Worm (Caenorhabditis elegans) whole organism, L1 larva: Measurements from ENCODE around the gene F48G7.7.

Experiments
- C16A3.4 ChIP-seq: fragments of 150-350 bp; optimal IDR thresholded peaks from 2 replicates; lab custom pipeline; 2014; ENCODE audit warnings: missing biosample characterization, missing genetic modification characterization
- C34B4.2 ChIP-seq: sonication (generic microtip); optimal IDR thresholded peaks from 2 replicates; lab custom pipeline; 2017; ENCODE audit warnings: mild to moderate bottlenecking, missing genetic modification characterization, missing compliant biosample characterization
- alr-1 ChIP-seq: fragments of 200-800 bp; sonication (Bioruptor generic); optimal IDR thresholded peaks from 2 replicates; lab custom pipeline; 2018; ENCODE audit warnings: borderline replicate concordance, mild to moderate bottlenecking, missing genetic modification characterization, missing compliant biosample characterization
- aly-2 ChIP-seq: fragments of 150-350 bp; optimal IDR thresholded peaks from 2 replicates; lab custom pipeline; 2014; ENCODE audit warnings: missing biosample characterization, missing genetic modification characterization
- ceh-63 ChIP-seq: fragments of 200-800 bp; sonication (Bioruptor generic); optimal IDR thresholded peaks from 2 replicates; lab custom pipeline; 2018; ENCODE audit warnings: mild to moderate bottlenecking, missing genetic modification characterization, missing compliant biosample characterization
- ceh-8 ChIP-seq: fragments of 200-800 bp; sonication (Bioruptor generic); optimal IDR thresholded peaks from 2 replicates; lab custom pipeline; 2018; ENCODE audit warnings: mild to moderate bottlenecking, missing genetic modification characterization, moderate library complexity, missing compliant biosample characterization
- ceh-90 ChIP-seq: sonication (generic microtip); optimal IDR thresholded peaks from 2 replicates; lab custom pipeline; 2016; ENCODE audit warnings: missing genetic modification characterization, missing compliant biosample characterization
- dpl-1 ChIP-seq, 3 experiments: fragments of 150-350 bp in 2 of 3; sonication (generic microtip) in 1 of 3; optimal IDR thresholded peaks; 2 replicates each; lab custom pipeline; 2014 to 2017; ENCODE audit warnings: missing biosample characterization in 3 of 3, missing genetic modification characterization in 3 of 3, missing genetic modification reagents in 3 of 3
- dsc-1 ChIP-seq: sonication (generic microtip); optimal IDR thresholded peaks from 2 replicates; lab custom pipeline; 2016; ENCODE audit warnings: mild to moderate bottlenecking, missing genetic modification characterization, missing compliant biosample characterization
- efl-3 ChIP-seq: fragments of 200-800 bp; sonication (Bioruptor generic); optimal IDR thresholded peaks from 2 replicates; lab custom pipeline; 2018; ENCODE audit warnings: mild to moderate bottlenecking, missing genetic modification characterization, missing compliant biosample characterization
- egl-13 ChIP-seq: sonication (generic microtip); optimal IDR thresholded peaks from 2 replicates; lab custom pipeline; 2016; ENCODE audit warnings: missing genotype, missing genetic modification reagents, missing genetic modification characterization, missing compliant biosample characterization
- egl-27 ChIP-seq, 2 experiments: fragments of 150-350 bp in 1 of 2; sonication (generic microtip); optimal IDR thresholded peaks; 3 replicates each; lab custom pipeline; 2017 to 2018; ENCODE audit warnings: missing biosample characterization in 2 of 2, missing genetic modification characterization in 2 of 2, missing genetic modification reagents in 2 of 2
- elt-2 ChIP-seq: sonication (generic microtip); optimal IDR thresholded peaks from 2 replicates; lab custom pipeline; 2016; ENCODE audit warnings: missing genetic modification characterization, mild to moderate bottlenecking, inconsistent platforms, missing compliant biosample characterization, missing genetic modification reagents
- elt-3 ChIP-seq, 6 experiments: fragments of 150-350 bp in 1 of 6; sonication (generic microtip); optimal IDR thresholded peaks; 2 replicates each; lab custom pipeline; 2017 to 2018; ENCODE audit warnings: missing biosample characterization in 6 of 6, missing genetic modification characterization in 6 of 6, inconsistent platforms in 1 of 6
- ets-5 ChIP-seq: fragments of 200-800 bp; sonication (Bioruptor generic); IDR thresholded peaks from 2 replicates; pipeline ENCODE4 v1.3.6; 2022; ENCODE audit warnings: missing genetic modification characterization, missing compliant biosample characterization
- hlh-17 ChIP-seq: fragments of 200-800 bp; sonication (Bioruptor generic); optimal IDR thresholded peaks from 2 replicates; lab custom pipeline; 2018; ENCODE audit warnings: missing genetic modification characterization, mild to moderate bottlenecking, missing compliant biosample characterization, moderate library complexity, borderline replicate concordance
- hlh-4 ChIP-seq: sonication (generic microtip); optimal IDR thresholded peaks from 2 replicates; lab custom pipeline; 2016; ENCODE audit warnings: mild to moderate bottlenecking, missing genetic modification characterization, missing compliant biosample characterization
- irx-1 ChIP-seq: sonication (generic microtip); optimal IDR thresholded peaks from 2 replicates; lab custom pipeline; 2016; ENCODE audit warnings: missing genetic modification characterization, missing compliant biosample characterization
- lin-13 ChIP-seq: fragments of 150-350 bp; optimal IDR thresholded peaks from 2 replicates; lab custom pipeline; 2014; ENCODE audit warnings: missing biosample characterization, missing genetic modification reagents, missing genetic modification characterization
- lin-14 ChIP-seq: fragments of 200-800 bp; sonication (Bioruptor generic); optimal IDR thresholded peaks from 2 replicates; lab custom pipeline; 2018; ENCODE audit warnings: mild to moderate bottlenecking, missing genetic modification characterization, moderate library complexity, missing compliant biosample characterization
- lin-39 ChIP-seq: fragments of 150-350 bp; optimal IDR thresholded peaks from 2 replicates; lab custom pipeline; 2014; ENCODE audit warnings: missing biosample characterization, missing genetic modification reagents, missing genetic modification characterization
- lsy-2 ChIP-seq, 2 experiments: fragments of 150-350 bp; optimal IDR thresholded peaks; 2 replicates each; lab custom pipeline; 2014; ENCODE audit warnings: missing biosample characterization in 2 of 2, missing genetic modification characterization in 2 of 2
- mab-9 ChIP-seq: fragments of 200-800 bp; sonication (Bioruptor generic); IDR thresholded peaks from 2 replicates; pipeline ENCODE4 v1.3.6; 2022; ENCODE audit warnings: missing genetic modification reagents, missing genetic modification characterization, missing compliant biosample characterization
- mef-2 ChIP-seq: fragments of 150-350 bp; optimal IDR thresholded peaks from 2 replicates; lab custom pipeline; 2014; ENCODE audit warnings: missing biosample characterization, missing genetic modification characterization
- nhr-19 ChIP-seq: fragments of 200-800 bp; sonication (Bioruptor generic); conservative IDR thresholded peaks from 2 replicates; pipeline ENCODE4 v1.3.6; 2022; ENCODE audit warnings: missing genetic modification characterization, missing compliant biosample characterization
- nhr-20 ChIP-seq: sonication (generic microtip); optimal IDR thresholded peaks from 2 replicates; lab custom pipeline; 2016; ENCODE audit warnings: mild to moderate bottlenecking, missing genetic modification characterization, missing compliant biosample characterization
- nhr-85 ChIP-seq: sonication (generic microtip); peaks from one replicate; lab custom pipeline; 2016; ENCODE audit warnings: missing genetic modification characterization, inconsistent platforms, missing compliant biosample characterization
- pax-3 ChIP-seq: fragments of 200-800 bp; sonication (Bioruptor generic); optimal IDR thresholded peaks from 2 replicates; lab custom pipeline; 2018; ENCODE audit warnings: mild to moderate bottlenecking, missing genetic modification characterization, moderate library complexity, missing compliant biosample characterization
- pqm-1 ChIP-seq: sonication (generic microtip); optimal IDR thresholded peaks from 3 replicates; lab custom pipeline; 2017; ENCODE audit warnings: missing biosample characterization, missing genetic modification characterization
- snu-23 ChIP-seq: sonication (generic microtip); optimal IDR thresholded peaks from 2 replicates; lab custom pipeline; 2016; ENCODE audit warnings: missing genetic modification characterization, missing compliant biosample characterization
- sup-37 ChIP-seq: fragments of 200-800 bp; sonication (Bioruptor generic); optimal IDR thresholded peaks from 2 replicates; lab custom pipeline; 2018; ENCODE audit warnings: mild to moderate bottlenecking, missing genetic modification characterization, missing compliant biosample characterization
- tbx-2 ChIP-seq: sonication (generic microtip); optimal IDR thresholded peaks from 2 replicates; lab custom pipeline; 2016; ENCODE audit warnings: missing genetic modification characterization, missing compliant biosample characterization
- tlp-1 ChIP-seq: fragments of 150-350 bp; optimal IDR thresholded peaks from 2 replicates; lab custom pipeline; 2014; ENCODE audit warnings: missing biosample characterization, missing genetic modification characterization
- unc-130 ChIP-seq: fragments of 150-350 bp; optimal IDR thresholded peaks from 2 replicates; lab custom pipeline; 2017; ENCODE audit warnings: missing biosample characterization, missing genetic modification characterization, inconsistent platforms
- vab-15 ChIP-seq: sonication (generic microtip); optimal IDR thresholded peaks from 2 replicates; lab custom pipeline; 2017; ENCODE audit warnings: missing genotype, mild to moderate bottlenecking, missing genetic modification characterization, missing compliant biosample characterization
- xbp-1 ChIP-seq: sonication (generic microtip); optimal IDR thresholded peaks from 2 replicates; lab custom pipeline; 2016; ENCODE audit warnings: missing genetic modification characterization, missing compliant biosample characterization

F48G7.7 gene

ce11 chrV:667459-667858 is 41.2 kb upstream of the F48G7.7 start, which contains the start of gene nhr-180 (continued):
- peak; percentile 8 for TF ChIP-seq elt-2 (tag; lab: Kevin White, UChicago)
- no peak for TF ChIP-seq irx-1
- no peak for TF ChIP-seq dpl-1 (GFP tag; optimal IDR thresholded peaks at IDR 0.05; lab: Kevin White, UChicago)
- 0 out of 2 replicates have a peak, but pooled peaks have one; percentile 7 for TF ChIP-seq nhr-19 (GFP tag; lab: Robert Waterston, UW)
- no peak for TF ChIP-seq lin-14 (GFP tag; lab: Kevin White, UChicago)
- TF ChIP-seq elt-3 (tag; optimal IDR thresholded peaks at IDR 0.05; lab: Kevin White, UChicago): peak in 1 of 6 experiments; percentile 8
- no peak for TF ChIP-seq tlp-1
- TF ChIP-seq nhr-20: peak; percentile 14
- no peak for TF ChIP-seq dsc-1 (tag; lab: Kevin White, UChicago)
- no peak for TF ChIP-seq efl-3 (GFP tag; lab: Kevin White, UChicago)
- no peak for TF ChIP-seq nhr-85 (tag; lab: Kevin White, UChicago)
- TF ChIP-seq egl-13: no peak
- no peak for TF ChIP-seq pax-3 (tag; lab: Kevin White, UChicago)
- TF ChIP-seq tbx-2 (tag; lab: Kevin White, UChicago): no peak
- no peak for TF ChIP-seq C16A3.4
- TF ChIP-seq ceh-63 (GFP tag; lab: Kevin White, UChicago): no peak
- no peak for TF ChIP-seq vab-15 (tag; lab: Kevin White, UChicago)
- TF ChIP-seq sup-37 (GFP tag; lab: Kevin White, UChicago): no peak
- no peak for TF ChIP-seq aly-2 (tag; lab: Kevin White, UChicago)

ce11 chrV:664337-664847 is 38.2 kb upstream of the F48G7.7 start, which contains the start of the genes F31F4.11 and srh-266:
TSS of gene F31F4.11 (minus strand) at chrV:664437.
TSS of gene srh-266 (plus strand) at chrV:664797.
- peak; percentile 14 for TF ChIP-seq hlh-4 (tag; lab: Kevin White, UChicago)
- no peak for TF ChIP-seq irx-1

- no peak for TF ChIP-seq lsy-2 (tag; optimal IDR thresholded peaks at IDR 0.05; lab: Kevin White, UChicago)
- TF ChIP-seq lin-39 (tag; lab: Kevin White, UChicago): no peak
- no peak for TF ChIP-seq egl-27 (tag; optimal IDR thresholded peaks at IDR 0.05; lab: Kevin White, UChicago)
- no peak for TF ChIP-seq hlh-17 (GFP tag; lab: Kevin White, UChicago)
- no peak for TF ChIP-seq ets-5
- TF ChIP-seq ceh-90 (tag; lab: Kevin White, UChicago): no peak
- no peak for TF ChIP-seq vab-15 (tag; lab: Kevin White, UChicago)
- no peak for TF ChIP-seq xbp-1
- TF ChIP-seq, all 84 proteins: peak for 0
Measured at ce11 chrV:660210-660609, 34.0 kb upstream of the F48G7.7 start, which contains the start of gene F31F4.17. TSS of gene F31F4.17 (minus strand) at chrV:660310.

- TF ChIP-seq lin-13 (GFP tag; lab: Kevin White, UChicago): no peak
- TF ChIP-seq snu-23 (GFP tag; lab: Kevin White, UChicago): no peak
- TF ChIP-seq C34B4.2: no peak
- TF ChIP-seq tlp-1: no peak
- no peak for TF ChIP-seq C16A3.4
- TF ChIP-seq unc-130: no peak
- no peak for TF ChIP-seq mef-2 (tag; lab: Kevin White, UChicago)
- no peak for TF ChIP-seq efl-3 (GFP tag; lab: Kevin White, UChicago)
- no peak for TF ChIP-seq mab-9 (GFP tag; lab: Robert Waterston, UW)
- TF ChIP-seq pqm-1: no peak
- no peak for TF ChIP-seq ceh-8 (GFP tag; lab: Kevin White, UChicago)
- TF ChIP-seq lsy-2 (tag; optimal IDR thresholded peaks at IDR 0.05; lab: Kevin White, UChicago): no peak
- no peak for TF ChIP-seq egl-27 (tag; optimal IDR thresholded peaks at IDR 0.05; lab: Kevin White, UChicago)
- TF ChIP-seq alr-1 (tag; lab: Kevin White, UChicago): no peak
- TF ChIP-seq vab-15 (tag; lab: Kevin White, UChicago): no peak
Measured at ce11 chrV:657678-658077, 31.5 kb upstream of the F48G7.7 start, which contains the start of gene srh-246. TSS of gene srh-246 (minus strand) at chrV:657778.
